Fruit fly (Drosophila melanogaster) Kc167 (cell line): ENCODE results near the gene aqz.

Experiments
- Myc ChIP-seq: fragments of >200 bp; optimal IDR thresholded peaks from 2 replicates; lab custom pipeline; 2017; ENCODE audit warnings: missing external identifiers
- Sin3A ChIP-seq: fragments of >200 bp; optimal IDR thresholded peaks from 2 replicates; lab custom pipeline; 2018; ENCODE audit warnings: missing external identifiers
- insv ChIP-seq: fragments of >200 bp; optimal IDR thresholded peaks from 3 replicates; lab custom pipeline; 2018; ENCODE audit warnings: missing external identifiers
- psq ChIP-seq: fragments of >200 bp; optimal IDR thresholded peaks from 2 replicates; lab custom pipeline; 2017; ENCODE audit warnings: missing external identifiers
- ttk ChIP-seq: sonication (Bioruptor generic); optimal IDR thresholded peaks from 2 replicates; lab custom pipeline; 2017; ENCODE audit warnings: missing external identifiers

- TF ChIP-seq ttk (lab: Kevin White, UChicago) (no peak), psq (lab: Kevin White, UChicago) (no peak), insv (lab: Kevin White, UChicago) (no peak), Sin3A (lab: Kevin White, UChicago) (no peak), Myc (lab: Kevin White, UChicago) (no peak)
These were observed 13.4 kb downstream of the aqz start for dm6 chr3R:8807048-8807447.
